Worm (Caenorhabditis elegans) whole organism, L1 larva: ENCODE data around the gene Y54G2A.26.

ENCODE experiments used
- F16B12.6 ChIP-seq: fragments of 150-350 bp; optimal IDR thresholded peaks from 2 replicates; lab custom pipeline; 2014; ENCODE audit warnings: missing biosample characterization, missing genetic modification characterization
- aha-1 ChIP-seq: fragments of 150-350 bp; optimal IDR thresholded peaks from 2 replicates; lab custom pipeline; 2014; ENCODE audit warnings: missing biosample characterization, missing genetic modification characterization
- aly-2 ChIP-seq: fragments of 150-350 bp; optimal IDR thresholded peaks from 2 replicates; lab custom pipeline; 2014; ENCODE audit warnings: missing biosample characterization, missing genetic modification characterization
- ceh-63 ChIP-seq: fragments of 200-800 bp; sonication (Bioruptor generic); optimal IDR thresholded peaks from 2 replicates; lab custom pipeline; 2018; ENCODE audit warnings: mild to moderate bottlenecking, missing genetic modification characterization, missing compliant biosample characterization
- ceh-90 ChIP-seq: sonication (generic microtip); optimal IDR thresholded peaks from 2 replicates; lab custom pipeline; 2016; ENCODE audit warnings: missing genetic modification characterization, missing compliant biosample characterization
- dsc-1 ChIP-seq: sonication (generic microtip); optimal IDR thresholded peaks from 2 replicates; lab custom pipeline; 2016; ENCODE audit warnings: mild to moderate bottlenecking, missing genetic modification characterization, missing compliant biosample characterization
- efl-1 ChIP-seq, 4 experiments: fragments of 150-350 bp; optimal IDR thresholded peaks in 3 of 4; peaks in 1 of 4; 1 replicate in 1 of 4; 2 replicates in 3 of 4; lab custom pipeline; 2014; ENCODE audit warnings: missing biosample characterization in 2 of 4, missing genetic modification characterization in 2 of 4, missing genetic modification reagents in 2 of 4
- efl-3 ChIP-seq: fragments of 200-800 bp; sonication (Bioruptor generic); optimal IDR thresholded peaks from 2 replicates; lab custom pipeline; 2018; ENCODE audit warnings: mild to moderate bottlenecking, missing genetic modification characterization, missing compliant biosample characterization
- egl-27 ChIP-seq, 2 experiments: fragments of 150-350 bp in 1 of 2; sonication (generic microtip); optimal IDR thresholded peaks; 3 replicates each; lab custom pipeline; 2017 to 2018; ENCODE audit warnings: missing biosample characterization in 2 of 2, missing genetic modification characterization in 2 of 2, missing genetic modification reagents in 2 of 2
- elt-2 ChIP-seq: sonication (generic microtip); optimal IDR thresholded peaks from 2 replicates; lab custom pipeline; 2016; ENCODE audit warnings: missing genetic modification characterization, mild to moderate bottlenecking, inconsistent platforms, missing compliant biosample characterization, missing genetic modification reagents
- fkh-10 ChIP-seq: sonication (generic microtip); optimal IDR thresholded peaks from 2 replicates; lab custom pipeline; 2017; ENCODE audit warnings: missing biosample characterization, missing genetic modification reagents, missing genetic modification characterization
- hlh-17 ChIP-seq: fragments of 200-800 bp; sonication (Bioruptor generic); optimal IDR thresholded peaks from 2 replicates; lab custom pipeline; 2018; ENCODE audit warnings: missing genetic modification characterization, mild to moderate bottlenecking, missing compliant biosample characterization, moderate library complexity, borderline replicate concordance
- hpl-2 ChIP-seq: fragments of 150-350 bp; optimal IDR thresholded peaks from 2 replicates; lab custom pipeline; 2014; ENCODE audit warnings: missing biosample characterization, missing genetic modification reagents, missing genetic modification characterization
- jun-1 ChIP-seq: fragments of 150-350 bp; optimal IDR thresholded peaks from 2 replicates; lab custom pipeline; 2014; ENCODE audit warnings: missing biosample characterization, missing genetic modification reagents, missing genetic modification characterization
- lin-13 ChIP-seq: fragments of 150-350 bp; optimal IDR thresholded peaks from 2 replicates; lab custom pipeline; 2014; ENCODE audit warnings: missing biosample characterization, missing genetic modification reagents, missing genetic modification characterization
- lin-14 ChIP-seq: fragments of 200-800 bp; sonication (Bioruptor generic); optimal IDR thresholded peaks from 2 replicates; lab custom pipeline; 2018; ENCODE audit warnings: mild to moderate bottlenecking, missing genetic modification characterization, moderate library complexity, missing compliant biosample characterization
- lin-15B ChIP-seq: fragments of 150-350 bp; sonication (generic microtip); optimal IDR thresholded peaks from 3 replicates; lab custom pipeline; 2014; ENCODE audit warnings: missing biosample characterization, missing genetic modification characterization
- lin-35 ChIP-seq, 2 experiments: fragments of 150-350 bp; optimal IDR thresholded peaks; 2 replicates each; lab custom pipeline; 2014; ENCODE audit warnings: missing biosample characterization in 2 of 2, missing genetic modification characterization in 2 of 2, missing genetic modification reagents in 2 of 2
- lir-3 ChIP-seq: sonication (generic microtip); optimal IDR thresholded peaks from 2 replicates; lab custom pipeline; 2016; ENCODE audit warnings: mild to moderate bottlenecking, missing genetic modification characterization, moderate library complexity, missing compliant biosample characterization; ENCODE audit not compliant: poor library complexity
- lsy-2 ChIP-seq, 2 experiments: fragments of 150-350 bp; optimal IDR thresholded peaks; 2 replicates each; lab custom pipeline; 2014; ENCODE audit warnings: missing biosample characterization in 2 of 2, missing genetic modification characterization in 2 of 2
- mef-2 ChIP-seq: fragments of 150-350 bp; optimal IDR thresholded peaks from 2 replicates; lab custom pipeline; 2014; ENCODE audit warnings: missing biosample characterization, missing genetic modification characterization
- nhr-11 ChIP-seq: fragments of 150-350 bp; optimal IDR thresholded peaks from 2 replicates; lab custom pipeline; 2014; ENCODE audit warnings: missing biosample characterization, missing genetic modification characterization
- nhr-12 ChIP-seq: sonication (generic microtip); optimal IDR thresholded peaks from 2 replicates; lab custom pipeline; 2017; ENCODE audit warnings: missing biosample characterization, missing genetic modification characterization
- nhr-28 ChIP-seq: fragments of 150-350 bp; optimal IDR thresholded peaks from 2 replicates; lab custom pipeline; 2014; ENCODE audit warnings: missing biosample characterization, missing genetic modification characterization
- nhr-47 ChIP-seq: sonication (generic microtip); optimal IDR thresholded peaks from 2 replicates; lab custom pipeline; 2016; ENCODE audit warnings: mild to moderate bottlenecking, missing genetic modification characterization, moderate library complexity, missing compliant biosample characterization
- nhr-76 ChIP-seq: sonication (generic microtip); optimal IDR thresholded peaks from 2 replicates; lab custom pipeline; 2017; ENCODE audit warnings: missing biosample characterization, missing genetic modification characterization
- nhr-84 ChIP-seq: sonication (generic microtip); optimal IDR thresholded peaks from 2 replicates; lab custom pipeline; 2017; ENCODE audit warnings: missing biosample characterization, missing genetic modification characterization
- nhr-85 ChIP-seq: sonication (generic microtip); peaks from one replicate; lab custom pipeline; 2016; ENCODE audit warnings: missing genetic modification characterization, inconsistent platforms, missing compliant biosample characterization
- snu-23 ChIP-seq: sonication (generic microtip); optimal IDR thresholded peaks from 2 replicates; lab custom pipeline; 2016; ENCODE audit warnings: missing genetic modification characterization, missing compliant biosample characterization
- sox-4 ChIP-seq: sonication (generic microtip); optimal IDR thresholded peaks from 2 replicates; lab custom pipeline; 2016; ENCODE audit warnings: missing genetic modification characterization, missing compliant biosample characterization
- sptf-1 ChIP-seq: fragments of 150-350 bp; optimal IDR thresholded peaks from 2 replicates; lab custom pipeline; 2014; ENCODE audit warnings: missing biosample characterization, missing genetic modification characterization
- unc-130 ChIP-seq: fragments of 150-350 bp; optimal IDR thresholded peaks from 2 replicates; lab custom pipeline; 2017; ENCODE audit warnings: missing biosample characterization, missing genetic modification characterization, inconsistent platforms
- unc-30 ChIP-seq: sonication (generic microtip); optimal IDR thresholded peaks from 2 replicates; lab custom pipeline; 2017; ENCODE audit warnings: missing biosample characterization, missing genetic modification characterization
- unc-86 ChIP-seq: sonication (generic microtip); optimal IDR thresholded peaks from 2 replicates; lab custom pipeline; 2016; ENCODE audit warnings: missing genetic modification characterization, missing compliant biosample characterization
- unc-98 ChIP-seq: fragments of 200-800 bp; sonication (Bioruptor generic); IDR thresholded peaks from 2 replicates; pipeline ENCODE4 v1.3.6; 2022; ENCODE audit warnings: missing genetic modification characterization, missing compliant biosample characterization
- vab-15 ChIP-seq: sonication (generic microtip); optimal IDR thresholded peaks from 2 replicates; lab custom pipeline; 2017; ENCODE audit warnings: missing genotype, mild to moderate bottlenecking, missing genetic modification characterization, missing compliant biosample characterization
- xbp-1 ChIP-seq: sonication (generic microtip); optimal IDR thresholded peaks from 2 replicates; lab custom pipeline; 2016; ENCODE audit warnings: missing genetic modification characterization, missing compliant biosample characterization
- ztf-4 ChIP-seq: fragments of 150-350 bp; optimal IDR thresholded peaks from 2 replicates; lab custom pipeline; 2014; ENCODE audit warnings: missing biosample characterization, missing genetic modification characterization

Y54G2A.26 gene

ce11 chrIV:3025874-3026609 lies 30.8 kb upstream of the Y54G2A.26 start (continued):
- TF ChIP-seq ceh-90 (no peak), lin-15B (tag; lab: Kevin White, UChicago) (no peak), nhr-28 (tag; lab: Kevin White, UChicago) (no peak), hlh-17 (no peak), snu-23 (GFP tag; lab: Kevin White, UChicago) (peak; percentile 29), nhr-11 (tag; lab: Kevin White, UChicago) (no peak), xbp-1 (tag; lab: Kevin White, UChicago) (peak; percentile 6), jun-1 (tag; lab: Kevin White, UChicago) (no peak), efl-1 (optimal IDR thresholded peaks at IDR 0.05; lab: Kevin White, UChicago) (peak in 1 of 2 experiments; percentile 18), efl-1 (GFP tag; optimal IDR thresholded peaks at IDR 0.05 in 1 of 2; lab: Kevin White, UChicago) (peak in 1 of 2 experiments; percentile 45), sptf-1 (no peak), lsy-2 (tag; optimal IDR thresholded peaks at IDR 0.05; lab: Kevin White, UChicago) (peak; percentile 11 to 58), dsc-1 (tag; lab: Kevin White, UChicago) (no peak), hpl-2 (GFP tag; lab: Kevin White, UChicago) (no peak), unc-30 (tag; lab: Kevin White, UChicago) (no peak), vab-15 (no peak), nhr-47 (tag; lab: Kevin White, UChicago) (no peak), ztf-4 (tag; lab: Kevin White, UChicago) (no peak), nhr-76 (tag; lab: Kevin White, UChicago) (no peak), egl-27 (tag; optimal IDR thresholded peaks at IDR 0.05; lab: Kevin White, UChicago) (no peak), sox-4 (tag; lab: Kevin White, UChicago) (no peak), F16B12.6 (tag; lab: Kevin White, UChicago) (no peak), nhr-12 (no peak), unc-98 (GFP tag; lab: Robert Waterston, UW) (no peak)
- TF ChIP-seq, all 84 proteins: peak for 12

ce11 chrIV:3019438-3019837 lies 24.2 kb upstream of the Y54G2A.26 start, which contains the start of gene lin-22:
Gene lin-22, plus strand, starts transcription at chrIV:3019738.
- TF ChIP-seq lir-3 (tag; lab: Kevin White, UChicago): no peak
- no peak for TF ChIP-seq aha-1 (tag; lab: Kevin White, UChicago)
- TF ChIP-seq lin-14 (GFP tag; lab: Kevin White, UChicago): no peak
- TF ChIP-seq lsy-2 (tag; optimal IDR thresholded peaks at IDR 0.05; lab: Kevin White, UChicago): no peak
- TF ChIP-seq fkh-10: no peak
- TF ChIP-seq efl-3 (GFP tag; lab: Kevin White, UChicago): no peak
- no peak for TF ChIP-seq aly-2 (tag; lab: Kevin White, UChicago)
- no peak for TF ChIP-seq unc-130
- no peak for TF ChIP-seq ceh-63 (GFP tag; lab: Kevin White, UChicago)
- no peak for TF ChIP-seq F16B12.6 (tag; lab: Kevin White, UChicago)
- no peak for TF ChIP-seq ztf-4 (tag; lab: Kevin White, UChicago)
- TF ChIP-seq lin-13: no peak
- TF ChIP-seq nhr-85: no peak
- TF ChIP-seq mef-2: no peak

ce11 chrIV:3018588-3018987 lies 23.3 kb upstream of the Y54G2A.26 start:
- no peak for TF ChIP-seq elt-2 (tag; lab: Kevin White, UChicago)
- no peak for TF ChIP-seq nhr-84 (tag; lab: Kevin White, UChicago)
- TF ChIP-seq lsy-2 (tag; optimal IDR thresholded peaks at IDR 0.05; lab: Kevin White, UChicago): peak in 1 of 2 experiments; percentile 68
- TF ChIP-seq ztf-4 (tag; lab: Kevin White, UChicago): no peak
- TF ChIP-seq lin-35 (GFP tag; optimal IDR thresholded peaks at IDR 0.05; lab: Kevin White, UChicago): no peak
- TF ChIP-seq unc-86: no peak
